Fruit fly (Drosophila melanogaster) Kc167 (cell line): ENCODE data around the gene rdgA.

ENCODE experiments used
- Myc ChIP-seq: fragments of >200 bp; optimal IDR thresholded peaks from 2 replicates; lab custom pipeline; 2017; ENCODE audit warnings: missing external identifiers
- Sin3A ChIP-seq: fragments of >200 bp; optimal IDR thresholded peaks from 2 replicates; lab custom pipeline; 2018; ENCODE audit warnings: missing external identifiers
- h ChIP-seq: fragments of >200 bp; optimal IDR thresholded peaks from 3 replicates; lab custom pipeline; 2018; ENCODE audit warnings: missing external identifiers
- insv ChIP-seq: fragments of >200 bp; optimal IDR thresholded peaks from 3 replicates; lab custom pipeline; 2018; ENCODE audit warnings: missing external identifiers
- psq ChIP-seq: fragments of >200 bp; optimal IDR thresholded peaks from 2 replicates; lab custom pipeline; 2017; ENCODE audit warnings: missing external identifiers
- ttk ChIP-seq: sonication (Bioruptor generic); optimal IDR thresholded peaks from 2 replicates; lab custom pipeline; 2017; ENCODE audit warnings: missing external identifiers

DNA sequence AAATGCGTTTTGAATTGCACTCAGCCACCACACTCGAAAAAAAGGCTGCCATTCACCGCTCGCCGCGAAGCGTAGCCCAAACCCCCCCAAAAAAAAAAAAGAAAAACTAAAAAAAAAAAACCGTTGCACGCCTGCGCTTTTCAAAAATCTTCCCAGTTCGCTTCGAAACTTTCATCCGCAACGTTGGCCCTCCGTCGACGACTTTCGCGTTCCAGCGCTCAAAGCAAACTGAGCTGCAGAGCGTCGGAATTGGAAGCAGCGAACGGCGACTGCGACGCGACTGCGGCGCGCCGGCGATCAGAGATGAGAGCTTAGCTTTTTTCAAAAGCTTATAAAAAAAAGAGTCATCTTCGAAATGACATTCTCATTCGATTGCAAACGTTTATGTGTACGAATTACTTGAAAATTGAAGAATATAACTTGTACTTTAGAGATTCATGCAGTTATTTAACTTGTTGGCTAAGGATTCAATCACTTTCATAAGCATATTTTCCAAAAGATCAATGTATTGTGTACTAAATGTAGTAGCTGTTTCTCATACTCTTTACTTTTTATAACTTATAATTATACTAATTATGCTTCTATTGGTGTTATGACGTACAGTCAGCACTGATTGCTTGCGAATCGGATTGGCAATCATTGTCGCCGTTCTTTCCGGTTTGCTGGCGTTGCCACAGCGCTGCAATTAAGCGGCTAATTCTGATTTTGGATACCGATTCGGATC, 161.0 kb downstream of the rdgA start, which contains the start of gene CG15365:
- TF ChIP-seq Myc (lab: Kevin White, UChicago) (no peak), insv (no peak), ttk (lab: Kevin White, UChicago) (no peak), h (lab: Kevin White, UChicago) (no peak), psq (no peak), Sin3A (lab: Kevin White, UChicago) (no peak)
